Worm (Caenorhabditis elegans) whole organism, L4/young adult: ENCODE measurements around the gene alh-3.

Source experiments
- W03F9.2 ChIP-seq: fragments of 150-350 bp; optimal IDR thresholded peaks from 2 replicates; lab custom pipeline; 2014; ENCODE audit warnings: missing biosample characterization, missing genetic modification characterization
- dao-5 ChIP-seq: sonication (generic microtip); optimal IDR thresholded peaks from 2 replicates; lab custom pipeline; 2016; ENCODE audit warnings: missing genotype, missing genetic modification characterization, moderate library complexity, missing compliant biosample characterization

ce11 chrIV:11038665-11039064, 16.3 kb downstream of the alh-3 start:
- TF ChIP-seq W03F9.2 (tag; lab: Kevin White, UChicago) (no peak), dao-5 (tag; lab: Kevin White, UChicago) (no peak)
